Worm (Caenorhabditis elegans) whole organism, L4 larva: ENCODE measurements around the gene F07G6.8.

Experiments used
- daf-12 ChIP-seq: fragments of 150-350 bp; optimal IDR thresholded peaks from 2 replicates; lab custom pipeline; 2014; ENCODE audit warnings: missing biosample characterization, missing genetic modification reagents, missing genetic modification characterization
- jun-1 ChIP-seq: fragments of 150-350 bp; optimal IDR thresholded peaks from 2 replicates; lab custom pipeline; 2014; ENCODE audit warnings: missing biosample characterization, missing genetic modification reagents, missing genetic modification characterization
- lsy-2 ChIP-seq, 2 experiments: fragments of 150-350 bp in 1 of 2; sonication (generic microtip) in 1 of 2; optimal IDR thresholded peaks; 2 replicates each; lab custom pipeline; 2014 to 2017; ENCODE audit warnings: missing biosample characterization in 2 of 2, missing genetic modification characterization in 2 of 2
- nhr-11 ChIP-seq: fragments of 150-350 bp; optimal IDR thresholded peaks from 2 replicates; lab custom pipeline; 2014; ENCODE audit warnings: missing biosample characterization, missing genetic modification characterization

- TF ChIP-seq nhr-11 (tag; lab: Kevin White, UChicago): no peak
- no peak for TF ChIP-seq jun-1 (tag; lab: Kevin White, UChicago)
- TF ChIP-seq daf-12: no peak
- no peak for TF ChIP-seq lsy-2 (tag; optimal IDR thresholded peaks at IDR 0.05; lab: Kevin White, UChicago)
Measured at ce11 chrX:1737606-1738005, 17.3 kb upstream of the F07G6.8 start, which contains the start of gene F07G6.10.
